Fruit fly (Drosophila melanogaster) whole organism, wandering third instar larva: ENCODE data around the gene CG12541.

Experiments used
- Abd-B ChIP-seq: fragments of >200 bp; optimal IDR thresholded peaks from 2 replicates; lab custom pipeline; 2017; ENCODE audit warnings: missing biosample characterization, missing genetic modification characterization
- CG32264 ChIP-seq: fragments of 200-800 bp; sonication (Bioruptor generic); optimal IDR thresholded peaks from 2 replicates; lab custom pipeline; 2016; ENCODE audit warnings: missing biosample characterization, missing genetic modification characterization
- CG9705 ChIP-seq: fragments of 200-800 bp; sonication (Bioruptor generic); optimal IDR thresholded peaks from 2 replicates; lab custom pipeline; 2018; ENCODE audit warnings: missing biosample characterization, mild to moderate bottlenecking, missing genetic modification characterization
- CrebA ChIP-seq: fragments of 200-800 bp; sonication (Bioruptor generic); optimal IDR thresholded peaks from 2 replicates; lab custom pipeline; 2016; ENCODE audit warnings: missing biosample characterization, mild to moderate bottlenecking, missing genetic modification characterization, borderline replicate concordance
- Dfd ChIP-seq: fragments of >200 bp; optimal IDR thresholded peaks from 2 replicates; lab custom pipeline; 2017; ENCODE audit warnings: missing biosample characterization, missing genetic modification characterization
- Dif ChIP-seq: fragments of 200-275, 200-300 bp; sonication (Bioruptor generic); optimal IDR thresholded peaks from 2 replicates; lab custom pipeline; 2018; ENCODE audit warnings: missing biosample characterization, missing genetic modification characterization; ENCODE audit not compliant: partially characterized antibody
- GATAd ChIP-seq: sonication (Bioruptor generic); optimal IDR thresholded peaks from 2 replicates; lab custom pipeline; 2016; ENCODE audit warnings: missing biosample characterization, missing genetic modification characterization
- HLH106 ChIP-seq: fragments of 200-800 bp; optimal IDR thresholded peaks from 3 replicates; lab custom pipeline; 2019; ENCODE audit warnings: missing biosample characterization, mild to moderate bottlenecking, missing genetic modification characterization, moderate library complexity
- Hnf4 ChIP-seq: fragments of 200-800 bp; sonication (Bioruptor generic); optimal IDR thresholded peaks from 2 replicates; lab custom pipeline; 2016; ENCODE audit warnings: missing biosample characterization, mild to moderate bottlenecking, missing genetic modification characterization
- Hr78 ChIP-seq: fragments of >200 bp; optimal IDR thresholded peaks from 2 replicates; lab custom pipeline; 2017; ENCODE audit warnings: missing biosample characterization, missing genetic modification characterization
- Hr83 ChIP-seq: fragments of 200-300 bp; sonication (Bioruptor generic); optimal IDR thresholded peaks from 2 replicates; lab custom pipeline; 2016; ENCODE audit warnings: missing biosample characterization, mild to moderate bottlenecking, missing genetic modification characterization, moderate library complexity; ENCODE audit not compliant: poor library complexity, severe bottlenecking
- Jra ChIP-seq: sonication (Bioruptor generic); optimal IDR thresholded peaks from 2 replicates; lab custom pipeline; 2016; ENCODE audit warnings: missing biosample characterization, missing genetic modification characterization
- Mio ChIP-seq: sonication (Bioruptor generic); optimal IDR thresholded peaks from 2 replicates; lab custom pipeline; 2016; ENCODE audit warnings: missing biosample characterization, missing genetic modification characterization
- Myc ChIP-seq: fragments of >200 bp; optimal IDR thresholded peaks from 2 replicates; lab custom pipeline; 2017
- N ChIP-seq: fragments of >200 bp; optimal IDR thresholded peaks from 2 replicates; lab custom pipeline; 2018; ENCODE audit warnings: missing biosample characterization, missing external identifiers, missing genetic modification characterization
- OdsH ChIP-seq: fragments of 200-800 bp; sonication (Bioruptor generic); optimal IDR thresholded peaks from 2 replicates; lab custom pipeline; 2016; ENCODE audit warnings: missing biosample characterization, mild to moderate bottlenecking, missing genetic modification characterization
- Rel ChIP-seq, 2 experiments: fragments of 200-800 bp; sonication (Bioruptor generic) in 1 of 2; optimal IDR thresholded peaks; 2 replicates in 1 of 2; 3 replicates in 1 of 2; lab custom pipeline; 2016 to 2019; ENCODE audit warnings: mild to moderate bottlenecking in 2 of 2, missing biosample characterization in 2 of 2, missing genetic modification characterization in 2 of 2, moderate library complexity in 1 of 2
- Sp1 ChIP-seq: fragments of 200-800 bp; sonication (Bioruptor generic); optimal IDR thresholded peaks from 3 replicates; lab custom pipeline; 2019; ENCODE audit warnings: missing biosample characterization, mild to moderate bottlenecking, missing genetic modification characterization, moderate library complexity
- Vsx2 ChIP-seq: fragments of 200-300, 225-300 bp; sonication (Bioruptor generic); optimal IDR thresholded peaks from 2 replicates; lab custom pipeline; 2018; ENCODE audit warnings: missing biosample characterization, missing genetic modification characterization; ENCODE audit not compliant: partially characterized antibody
- br ChIP-seq: fragments of 200-800 bp; sonication (Bioruptor generic); optimal IDR thresholded peaks from 2 replicates; lab custom pipeline; 2016; ENCODE audit warnings: missing biosample characterization, missing genetic modification characterization
- brk ChIP-seq: fragments of 200-800 bp; sonication (Bioruptor generic); optimal IDR thresholded peaks from 2 replicates; lab custom pipeline; 2016; ENCODE audit warnings: missing biosample characterization, mild to moderate bottlenecking, missing genetic modification characterization
- dl ChIP-seq, 2 experiments: fragments of 175-275, 200-275 bp in 1 of 2; fragments of 200-275 bp in 1 of 2; sonication (Bioruptor generic); optimal IDR thresholded peaks; lab custom pipeline; 2018; ENCODE audit warnings: mild to moderate bottlenecking in 2 of 2, missing biosample characterization in 2 of 2, missing genetic modification characterization in 2 of 2, moderate library complexity in 2 of 2; ENCODE audit not compliant: partially characterized antibody in 2 of 2, insufficient read depth in 1 of 2
- dmrt93B ChIP-seq: fragments of 200-800 bp; sonication (Bioruptor generic); optimal IDR thresholded peaks from 2 replicates; lab custom pipeline; 2018; ENCODE audit warnings: missing biosample characterization, mild to moderate bottlenecking, missing genetic modification characterization
- dsf ChIP-seq: sonication (Bioruptor generic); optimal IDR thresholded peaks from 2 replicates; lab custom pipeline; 2016; ENCODE audit warnings: missing biosample characterization, missing genetic modification characterization, borderline replicate concordance
- ey ChIP-seq: fragments of 200-800 bp; sonication (Bioruptor generic); optimal IDR thresholded peaks from 2 replicates; lab custom pipeline; 2016; ENCODE audit warnings: missing biosample characterization, missing genetic modification characterization
- foxo ChIP-seq, 2 experiments: fragments of 200-800 bp; sonication (Bioruptor generic); optimal IDR thresholded peaks; 2 replicates in 1 of 2; 3 replicates in 1 of 2; lab custom pipeline; 2016 to 2017; ENCODE audit warnings: missing biosample characterization in 2 of 2, missing genetic modification characterization in 2 of 2
- fru ChIP-seq: fragments of 200-800 bp; sonication (Bioruptor generic); optimal IDR thresholded peaks from 3 replicates; lab custom pipeline; 2016; ENCODE audit warnings: missing biosample characterization, mild to moderate bottlenecking, missing genetic modification characterization
- h ChIP-seq: fragments of 200-800 bp; sonication (Bioruptor generic); optimal IDR thresholded peaks from 3 replicates; lab custom pipeline; 2016; ENCODE audit warnings: missing biosample characterization, mild to moderate bottlenecking, missing genetic modification characterization
- jim ChIP-seq: fragments of 175-275, 200-325 bp; sonication (Bioruptor generic); optimal IDR thresholded peaks from 2 replicates; lab custom pipeline; 2016; ENCODE audit warnings: missing biosample characterization, mild to moderate bottlenecking, missing genetic modification characterization
- lola ChIP-seq: fragments of >200 bp; optimal IDR thresholded peaks from 2 replicates; lab custom pipeline; 2017; ENCODE audit warnings: missing biosample characterization, missing genetic modification characterization
- pan ChIP-seq: fragments of >200 bp; optimal IDR thresholded peaks from 2 replicates; lab custom pipeline; 2017
- psq ChIP-seq: fragments of 200-800 bp; sonication (Bioruptor generic); optimal IDR thresholded peaks from 3 replicates; lab custom pipeline; 2017; ENCODE audit warnings: missing biosample characterization, mild to moderate bottlenecking, missing genetic modification characterization, moderate library complexity
- rgr ChIP-seq: fragments of 200-800 bp; sonication (Bioruptor generic); optimal IDR thresholded peaks from 3 replicates; lab custom pipeline; 2016; ENCODE audit warnings: missing biosample characterization, mild to moderate bottlenecking, missing genetic modification characterization
- sage ChIP-seq: fragments of 200-800 bp; sonication (Bioruptor generic); optimal IDR thresholded peaks from 2 replicates; lab custom pipeline; 2016; ENCODE audit warnings: missing biosample characterization, mild to moderate bottlenecking, missing genetic modification characterization
- sv ChIP-seq: fragments of 200-800 bp; sonication (Bioruptor generic); optimal IDR thresholded peaks from 3 replicates; lab custom pipeline; 2016; ENCODE audit warnings: missing biosample characterization, missing genetic modification characterization
- tai ChIP-seq: sonication (Bioruptor generic); optimal IDR thresholded peaks from 2 replicates; lab custom pipeline; 2016; ENCODE audit warnings: missing biosample characterization, missing genetic modification characterization
- usp ChIP-seq: fragments of >200 bp; optimal IDR thresholded peaks from 2 replicates; lab custom pipeline; 2017; ENCODE audit warnings: missing biosample characterization, missing genetic modification characterization
- woc ChIP-seq: sonication (Bioruptor generic); optimal IDR thresholded peaks from 2 replicates; lab custom pipeline; 2016; ENCODE audit warnings: missing biosample characterization, mild to moderate bottlenecking, missing genetic modification characterization

The CG12541 gene

DNA sequence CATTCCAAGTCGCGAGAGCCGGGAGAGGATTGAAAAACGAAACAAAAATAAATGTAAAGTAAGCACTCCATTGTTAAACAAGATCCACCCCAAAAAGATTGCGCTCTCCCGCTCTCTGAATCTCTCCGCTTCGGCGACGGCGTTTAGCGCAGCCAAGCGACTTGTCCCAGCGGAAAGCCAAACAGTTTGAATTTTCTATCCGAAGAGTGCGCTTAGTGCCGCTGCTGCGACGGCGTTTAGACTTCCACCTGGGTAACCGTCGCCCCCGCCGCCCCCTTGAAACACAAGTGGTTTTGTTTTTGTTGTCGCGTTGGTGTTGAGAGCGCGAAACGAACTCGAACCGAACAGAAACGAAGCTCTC, 67.4 kb downstream of the CG12541 start, which contains the start of gene Inx2:
Inx2 (plus strand) TSS at position 181 of the 361 bp plus-strand sequence.
- TF ChIP-seq Dfd (no peak), usp (GFP tag; lab: Kevin White, UChicago) (no peak), CG32264 (GFP tag; lab: Kevin White, UChicago) (no peak), CG9705 (GFP tag; lab: Kevin White, UChicago) (no peak), fru (peak; percentile 26), foxo (GFP tag; optimal IDR thresholded peaks at IDR 0.05; lab: Kevin White, UChicago) (no peak), dmrt93B (GFP tag; lab: Kevin White, UChicago) (no peak), Sp1 (GFP tag; lab: Kevin White, UChicago) (peak; percentile 22), GATAd (GFP tag; lab: Kevin White, UChicago) (no peak), Hnf4 (GFP tag; lab: Kevin White, UChicago) (peak; percentile 78), Jra (peak; percentile 58), Dif (GFP tag; lab: Kevin White, UChicago) (peak; percentile 70), jim (GFP tag; lab: Kevin White, UChicago) (peak; percentile 62), ey (GFP tag; lab: Kevin White, UChicago) (no peak), sv (GFP tag; lab: Kevin White, UChicago) (no peak), lola (GFP tag; lab: Kevin White, UChicago) (no peak), rgr (peak; percentile 31), dl (GFP tag; optimal IDR thresholded peaks at IDR 0.05; lab: Kevin White, UChicago; ENCODE audit: insufficient read depth in 1 of 2, partially characterized antibody in 2 of 2) (peak; percentile 45 to 63), Hr83 (GFP tag; lab: Kevin White, UChicago) (peak; percentile 70), tai (GFP tag; lab: Kevin White, UChicago) (no peak), Rel (GFP tag; optimal IDR thresholded peaks at IDR 0.05; lab: Kevin White, UChicago) (peak; percentile 74), Rel (tag; optimal IDR thresholded peaks at IDR 0.05; lab: Kevin White, UChicago) (peak; percentile 70), brk (GFP tag; lab: Kevin White, UChicago) (no peak), HLH106 (tag; lab: Kevin White, UChicago) (no peak), N (GFP tag; lab: Kevin White, UChicago) (no peak), psq (no peak), Mio (GFP tag; lab: Kevin White, UChicago) (no peak), h (GFP tag; lab: Kevin White, UChicago) (peak; percentile 54), sage (no peak), br (GFP tag; lab: Kevin White, UChicago) (no peak), Abd-B (GFP tag; lab: Kevin White, UChicago) (no peak), woc (GFP tag; lab: Kevin White, UChicago) (no peak), CrebA (GFP tag; lab: Kevin White, UChicago) (peak; percentile 46), OdsH (peak; percentile 8), Myc (lab: Kevin White, UChicago) (no peak), dsf (GFP tag; lab: Kevin White, UChicago) (no peak), Vsx2 (GFP tag; lab: Kevin White, UChicago) (peak; percentile 83), Hr78 (GFP tag; lab: Kevin White, UChicago) (no peak), pan (lab: Kevin White, UChicago) (no peak)

DNA sequence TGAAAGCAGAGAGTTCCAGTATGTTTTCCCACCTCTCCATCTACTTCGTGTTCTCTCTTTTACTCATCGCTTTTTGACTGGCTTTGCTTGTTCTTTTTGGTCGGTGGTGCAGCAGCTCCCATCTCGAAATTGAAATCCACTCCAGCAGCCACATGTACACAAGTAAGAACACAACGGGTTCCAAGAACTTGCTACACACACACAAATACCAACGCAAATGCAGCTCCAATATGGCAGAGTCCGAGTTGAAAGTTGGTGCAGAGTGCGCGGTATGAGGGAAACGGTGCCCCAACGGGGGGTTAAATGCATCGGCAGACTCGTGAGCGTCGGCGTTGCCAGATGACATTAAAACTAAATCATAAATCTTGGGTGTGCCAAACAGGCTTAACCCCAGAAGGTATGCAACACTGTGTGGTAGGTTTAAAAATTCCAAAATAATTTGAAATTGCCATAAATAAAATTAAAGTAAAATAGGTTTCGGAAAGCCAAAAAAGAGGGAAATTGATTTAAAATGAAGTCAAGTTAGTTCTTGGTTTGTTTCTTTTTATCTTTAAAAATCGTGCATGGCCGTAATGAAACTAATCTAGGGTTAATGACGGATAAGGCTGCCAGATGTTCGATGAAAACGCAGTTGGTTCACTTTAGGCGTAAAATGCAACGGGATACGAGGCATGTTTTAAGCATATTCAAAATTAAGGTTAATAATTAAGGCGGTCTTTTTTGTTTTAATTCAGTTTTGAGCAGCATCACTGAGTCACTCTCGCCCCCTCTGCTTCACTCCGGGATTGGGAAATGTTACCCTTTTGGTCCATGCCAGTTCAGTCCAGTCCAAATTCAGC, 68.0 kb downstream of the CG12541 start:
- TF ChIP-seq Sp1 (GFP tag; lab: Kevin White, UChicago): peak; percentile 83
- peak; percentile 53 for TF ChIP-seq Hnf4 (GFP tag; lab: Kevin White, UChicago)
- TF ChIP-seq brk (GFP tag; lab: Kevin White, UChicago): peak; percentile 33
- TF ChIP-seq pan (lab: Kevin White, UChicago): no peak
- TF ChIP-seq Vsx2 (GFP tag; lab: Kevin White, UChicago): no peak
- no peak for TF ChIP-seq dsf (GFP tag; lab: Kevin White, UChicago)
- TF ChIP-seq CG9705 (GFP tag; lab: Kevin White, UChicago): peak; percentile 69
- TF ChIP-seq Myc (lab: Kevin White, UChicago): no peak
- TF ChIP-seq br (GFP tag; lab: Kevin White, UChicago): peak; percentile 65
- no peak for TF ChIP-seq Abd-B (GFP tag; lab: Kevin White, UChicago)
- TF ChIP-seq woc (GFP tag; lab: Kevin White, UChicago): peak; percentile 73
- TF ChIP-seq sv (GFP tag; lab: Kevin White, UChicago): no peak
- TF ChIP-seq fru: peak; percentile 79
- TF ChIP-seq CrebA (GFP tag; lab: Kevin White, UChicago): no peak
- peak in 1 of 2 experiments; percentile 74 for TF ChIP-seq foxo (GFP tag; optimal IDR thresholded peaks at IDR 0.05; lab: Kevin White, UChicago)
- TF ChIP-seq sage: no peak
- TF ChIP-seq N (GFP tag; lab: Kevin White, UChicago): no peak
- TF ChIP-seq jim (GFP tag; lab: Kevin White, UChicago): no peak
- peak; percentile 88 for TF ChIP-seq HLH106 (tag; lab: Kevin White, UChicago)
- TF ChIP-seq Hr83 (GFP tag; lab: Kevin White, UChicago): peak; percentile 18
- TF ChIP-seq Hr78 (GFP tag; lab: Kevin White, UChicago): no peak
- TF ChIP-seq Jra: no peak
- no peak for TF ChIP-seq lola (GFP tag; lab: Kevin White, UChicago)
- peak; percentile 34 for TF ChIP-seq CG32264 (GFP tag; lab: Kevin White, UChicago)
- peak; percentile 66 for TF ChIP-seq OdsH
- peak in 1 of 2 experiments; percentile 51 for TF ChIP-seq dl (GFP tag; optimal IDR thresholded peaks at IDR 0.05; lab: Kevin White, UChicago; ENCODE audit: insufficient read depth in 1 of 2, partially characterized antibody in 2 of 2)
- TF ChIP-seq tai (GFP tag; lab: Kevin White, UChicago): no peak
- TF ChIP-seq dmrt93B (GFP tag; lab: Kevin White, UChicago): peak; percentile 79
- peak; percentile 76 for TF ChIP-seq ey (GFP tag; lab: Kevin White, UChicago)
- TF ChIP-seq psq: peak; percentile 75
- no peak for TF ChIP-seq Rel (GFP tag; optimal IDR thresholded peaks at IDR 0.05; lab: Kevin White, UChicago)
- peak; percentile 4 for TF ChIP-seq Rel (tag; optimal IDR thresholded peaks at IDR 0.05; lab: Kevin White, UChicago)
- peak; percentile 80 for TF ChIP-seq h (GFP tag; lab: Kevin White, UChicago)
- peak; percentile 77 for TF ChIP-seq rgr
- TF ChIP-seq usp (GFP tag; lab: Kevin White, UChicago): no peak
- no peak for TF ChIP-seq Dif (GFP tag; lab: Kevin White, UChicago)
- TF ChIP-seq Dfd: no peak
- TF ChIP-seq GATAd (GFP tag; lab: Kevin White, UChicago): no peak
